Worm (Caenorhabditis elegans) whole organism, mixed stage, embryonic: ENCODE results near the gene K10C2.6.

Experiments used
- elt-3 ChIP-seq: fragments of 150-350 bp; optimal IDR thresholded peaks from 2 replicates; lab custom pipeline; 2014; ENCODE audit warnings: missing biosample characterization, missing genetic modification characterization
- mep-1 ChIP-seq: fragments of 150-350 bp; optimal IDR thresholded peaks from 2 replicates; lab custom pipeline; 2017; ENCODE audit warnings: missing biosample characterization, missing genetic modification reagents, missing genetic modification characterization, inconsistent platforms

DNA sequence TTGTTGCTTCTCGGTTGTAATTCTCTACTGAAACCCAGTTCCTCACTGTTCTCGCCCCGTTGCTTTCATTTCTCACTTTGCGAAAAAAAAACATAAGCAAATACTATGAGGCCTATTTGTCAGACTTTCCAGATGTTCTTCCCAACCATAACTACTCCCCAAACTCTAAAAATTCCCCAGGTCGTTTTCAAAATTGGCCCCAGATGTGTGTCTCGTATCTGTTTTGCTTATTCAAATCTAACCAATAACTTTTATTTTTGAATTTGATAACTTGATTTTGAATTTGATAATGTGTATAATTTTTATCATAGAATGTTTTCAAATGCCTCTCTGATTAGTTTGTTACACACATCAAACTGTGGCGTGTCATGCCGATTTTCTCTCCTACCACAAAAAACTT is 43.4 kb upstream of the K10C2.6 start:
- TF ChIP-seq elt-3 (tag; lab: Kevin White, UChicago), result no peak
- no peak for TF ChIP-seq mep-1 (tag; lab: Kevin White, UChicago)
